Fruit fly (Drosophila melanogaster): ENCODE data around the gene CG32024.
A peak's percentile ranks its signal among the peaks of the same experiment; 100 is the strongest.

Gene CG32024

DNA sequence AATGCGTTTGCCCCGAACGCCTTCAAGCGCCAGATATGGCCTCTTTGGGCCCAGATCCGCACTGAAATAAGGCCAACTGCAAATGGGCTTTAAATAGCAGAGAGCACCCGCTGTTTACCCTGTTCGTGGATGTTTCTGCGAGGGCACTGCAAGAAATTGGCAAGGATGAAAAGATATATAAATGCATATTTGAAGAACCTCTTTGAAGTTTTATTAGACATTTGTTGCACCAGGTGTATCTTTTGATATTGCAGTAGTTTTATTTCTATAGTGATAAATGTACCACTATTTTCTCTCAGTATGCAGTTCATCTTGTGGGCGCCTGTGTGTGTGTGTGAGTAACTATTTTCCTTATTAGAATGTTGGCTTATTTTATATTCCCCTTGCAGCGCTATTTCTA lies 6.1 kb downstream of the CG32024 start (continued):
- no peak for TF ChIP-seq sc (optimal IDR thresholded peaks at IDR 0.05)
- no peak for TF ChIP-seq sc (GFP tag; optimal IDR thresholded peaks at IDR 0.05)
- no peak for TF ChIP-seq eyg (GFP tag; optimal IDR thresholded peaks at IDR 0.05)
- TF ChIP-seq grau (tag; optimal IDR thresholded peaks at IDR 0.05): peak; percentile 23
- TF ChIP-seq CG5245 (GFP tag; optimal IDR thresholded peaks at IDR 0.05): no peak
- TF ChIP-seq gsb-n (tag; optimal IDR thresholded peaks at IDR 0.05): no peak
- TF ChIP-seq CG12659 (GFP tag; optimal IDR thresholded peaks at IDR 0.05): no peak
- TF ChIP-seq lola (GFP tag; optimal IDR thresholded peaks at IDR 0.05): no peak
- no peak for TF ChIP-seq CG12744 (GFP tag; optimal IDR thresholded peaks at IDR 0.05)
- TF ChIP-seq nau (GFP tag; optimal IDR thresholded peaks at IDR 0.05): no peak
- TF ChIP-seq CG30020 (tag; optimal IDR thresholded peaks at IDR 0.05): no peak
- no peak for TF ChIP-seq crc (GFP tag; optimal IDR thresholded peaks at IDR 0.05)
- TF ChIP-seq HmgD (GFP tag; optimal IDR thresholded peaks at IDR 0.05): no peak
- peak; percentile 19 for TF ChIP-seq CG15269 (tag; optimal IDR thresholded peaks at IDR 0.05)
- no peak for TF ChIP-seq CG1024 (GFP tag; IDR thresholded peaks at IDR 0.05)
- TF ChIP-seq ham (GFP tag; IDR thresholded peaks at IDR 0.05): no peak
- TF ChIP-seq lov (optimal IDR thresholded peaks at IDR 0.05): no peak
- TF ChIP-seq lov (GFP tag; IDR thresholded peaks at IDR 0.05): peak; percentile 63; the same call in 2 of the 3 replicates
- TF ChIP-seq CG4707 (GFP tag; optimal IDR thresholded peaks at IDR 0.05): no peak
- no peak for TF ChIP-seq repo (GFP tag; optimal IDR thresholded peaks at IDR 0.05)
- no peak for TF ChIP-seq tx (GFP tag; optimal IDR thresholded peaks at IDR 0.05)
- TF ChIP-seq slbo (GFP tag; IDR thresholded peaks at IDR 0.05): peak; percentile 64
- no peak for TF ChIP-seq Hmx (GFP tag; optimal IDR thresholded peaks at IDR 0.05)
- TF ChIP-seq CG2712 (tag; optimal IDR thresholded peaks at IDR 0.05): no peak
- TF ChIP-seq CG15601 (tag; optimal IDR thresholded peaks at IDR 0.05): no peak
- TF ChIP-seq CG32532 (GFP tag; IDR thresholded peaks at IDR 0.05): peak; percentile 74
- TF ChIP-seq CG15011 (GFP tag; optimal IDR thresholded peaks at IDR 0.05): no peak
- no peak for TF ChIP-seq CG2116 (GFP tag; optimal IDR thresholded peaks at IDR 0.05)
- TF ChIP-seq Oli (tag; optimal IDR thresholded peaks at IDR 0.05): no peak
- peak; percentile 76 for TF ChIP-seq sens (GFP tag)
- no peak for TF ChIP-seq CG8944 (GFP tag; optimal IDR thresholded peaks at IDR 0.05)
- no peak for TF ChIP-seq CG1603 (tag; optimal IDR thresholded peaks at IDR 0.05)
- TF ChIP-seq gsb (GFP tag; IDR thresholded peaks at IDR 0.05): peak; percentile 48; the same call in 1 of the 2 replicates
- peak; percentile 53; the same call in 1 of the 2 replicates for TF ChIP-seq wor (GFP tag; IDR thresholded peaks at IDR 0.05)
- TF ChIP-seq H15 (GFP tag; IDR thresholded peaks at IDR 0.05): peak; percentile 37; the same call in 1 of the 3 replicates
- TF ChIP-seq z (GFP tag; IDR thresholded peaks at IDR 0.05): no peak
- no peak for TF ChIP-seq CG33213 (GFP tag; optimal IDR thresholded peaks at IDR 0.05)
- TF ChIP-seq ro (GFP tag; IDR thresholded peaks at IDR 0.05): no peak
- no peak for TF ChIP-seq mld (GFP tag; IDR thresholded peaks at IDR 0.05; ENCODE audit: partially characterized antibody)
- TF ChIP-seq CG15514 (GFP tag; optimal IDR thresholded peaks at IDR 0.05): no peak
- TF ChIP-seq Optix (GFP tag; IDR thresholded peaks at IDR 0.05): peak; percentile 57; the same call in 2 of the 3 replicates
- TF ChIP-seq CG17186 (GFP tag; optimal IDR thresholded peaks at IDR 0.05): no peak
- no peak for TF ChIP-seq pb (GFP tag; optimal IDR thresholded peaks at IDR 0.05)
- no peak for TF ChIP-seq CG7928 (GFP tag; optimal IDR thresholded peaks at IDR 0.05)
- no peak for TF ChIP-seq Oaz (GFP tag; IDR thresholded peaks at IDR 0.05)
- TF ChIP-seq Nf-YB (GFP tag; optimal IDR thresholded peaks at IDR 0.05): no peak
- no peak for TF ChIP-seq tll (GFP tag; optimal IDR thresholded peaks at IDR 0.05)
- no peak for TF ChIP-seq CG4854 (GFP tag; optimal IDR thresholded peaks at IDR 0.05)
- TF ChIP-seq sim (GFP tag; IDR thresholded peaks at IDR 0.05): no peak
- TF ChIP-seq CG17829 (tag; optimal IDR thresholded peaks at IDR 0.05): no peak
- peak; percentile 14 for TF ChIP-seq CG7786 (GFP tag; optimal IDR thresholded peaks at IDR 0.05)
- TF ChIP-seq toy (GFP tag; IDR thresholded peaks at IDR 0.05): no peak

All from whole organism, embryonic.